Fruit fly (Drosophila melanogaster): ENCODE data around the gene r-cup.

- no peak for TF ChIP-seq psq (GFP tag; optimal IDR thresholded peaks at IDR 0.05)
- no peak for TF ChIP-seq usp (GFP tag; optimal IDR thresholded peaks at IDR 0.05)
- no peak for TF ChIP-seq h (GFP tag; optimal IDR thresholded peaks at IDR 0.05)
- TF ChIP-seq Dfd (GFP tag; optimal IDR thresholded peaks at IDR 0.05): no peak
- TF ChIP-seq tai (GFP tag; optimal IDR thresholded peaks at IDR 0.05): no peak
- TF ChIP-seq pan (optimal IDR thresholded peaks at IDR 0.05): no peak
- TF ChIP-seq lola (GFP tag; optimal IDR thresholded peaks at IDR 0.05): no peak
- TF ChIP-seq ey (GFP tag; optimal IDR thresholded peaks at IDR 0.05): no peak
- TF ChIP-seq Vsx2 (GFP tag; optimal IDR thresholded peaks at IDR 0.05; ENCODE audit: partially characterized antibody): no peak
Measured at dm6 chrX:21010541-21010940, 15.1 kb downstream of the r-cup start.
